Fruit fly (Drosophila melanogaster): ENCODE measurements around the gene CG3288.
A peak's percentile ranks its signal among the peaks of the same experiment; 100 is the strongest.

The CG3288 gene

dm6 chr3L:20826950-20827910 lies 8.8 kb upstream of the CG3288 start (continued):
- TF ChIP-seq Awh (GFP tag; IDR thresholded peaks at IDR 0.05) (no peak), grn (GFP tag; optimal IDR thresholded peaks at IDR 0.05) (no peak), CG9817 (tag; optimal IDR thresholded peaks at IDR 0.05) (peak; percentile 45), nerfin-1 (tag; optimal IDR thresholded peaks at IDR 0.05) (no peak), phol (tag; optimal IDR thresholded peaks at IDR 0.05) (no peak), H15 (GFP tag; IDR thresholded peaks at IDR 0.05) (no peak), CG11093 (GFP tag; IDR thresholded peaks at IDR 0.05) (no peak), Hmr (GFP tag; optimal IDR thresholded peaks at IDR 0.05) (peak; percentile 34), Dll (GFP tag; IDR thresholded peaks at IDR 0.05; ENCODE audit: partially characterized antibody) (no peak), yki (optimal IDR thresholded peaks at IDR 0.05) (no peak), h (optimal IDR thresholded peaks at IDR 0.05) (no peak), fd96Cb (tag; optimal IDR thresholded peaks at IDR 0.05) (no peak), CG11696 (GFP tag; IDR thresholded peaks at IDR 0.05) (no peak), Ptx1 (GFP tag; IDR thresholded peaks at IDR 0.05) (peak; percentile 65; the same call in 1 of the 2 replicates), btn (GFP tag; optimal IDR thresholded peaks at IDR 0.05) (no peak), CG17361 (GFP tag; IDR thresholded peaks at IDR 0.05) (peak; percentile 44; the same call in 1 of the 3 replicates), croc (GFP tag; conservative IDR thresholded peaks at IDR 0.05) (no peak), CG10959 (GFP tag; IDR thresholded peaks at IDR 0.05) (no peak), Fer2 (tag; optimal IDR thresholded peaks at IDR 0.05) (no peak), CG15073 (GFP tag; optimal IDR thresholded peaks at IDR 0.05) (no peak), ken (GFP tag; IDR thresholded peaks at IDR 0.05) (no peak), Gsc (GFP tag; IDR thresholded peaks at IDR 0.05) (no peak), nmo (GFP tag; optimal IDR thresholded peaks at IDR 0.05) (no peak), Mrtf (GFP tag; IDR thresholded peaks at IDR 0.05) (no peak), CG1529 (GFP tag; optimal IDR thresholded peaks at IDR 0.05) (no peak), gem (tag; optimal IDR thresholded peaks at IDR 0.05) (peak; percentile 47), CG4424 (GFP tag; optimal IDR thresholded peaks at IDR 0.05) (no peak), amos (GFP tag; IDR thresholded peaks at IDR 0.05; ENCODE audit: partially characterized antibody) (no peak), CG11504 (tag; optimal IDR thresholded peaks at IDR 0.05) (no peak), ems (GFP tag; optimal IDR thresholded peaks at IDR 0.05) (no peak), Atf-2 (GFP tag; optimal IDR thresholded peaks at IDR 0.05) (no peak), Med (GFP tag) (no peak), sim (GFP tag; IDR thresholded peaks at IDR 0.05) (no peak), CG3995 (GFP tag; optimal IDR thresholded peaks at IDR 0.05) (no peak), CG14710 (tag; optimal IDR thresholded peaks at IDR 0.05) (no peak), Bgb (GFP tag; IDR thresholded peaks at IDR 0.05; ENCODE audit: partially characterized antibody) (no peak), CG34376 (GFP tag; optimal IDR thresholded peaks at IDR 0.05) (no peak), Hr3 (GFP tag; optimal IDR thresholded peaks at IDR 0.05) (peak; percentile 16), dan (GFP tag; IDR thresholded peaks at IDR 0.05) (no peak), pnt (GFP tag; optimal IDR thresholded peaks at IDR 0.05) (no peak), trem (tag; optimal IDR thresholded peaks at IDR 0.05) (no peak), CG3847 (GFP tag; IDR thresholded peaks at IDR 0.05) (no peak), ash1 (GFP tag; optimal IDR thresholded peaks at IDR 0.05) (no peak), CG8765 (GFP tag; IDR thresholded peaks at IDR 0.05) (no peak; the same call in 1 of the 2 replicates), CG43689 (GFP tag; IDR thresholded peaks at IDR 0.05) (no peak), CG1603 (tag; optimal IDR thresholded peaks at IDR 0.05) (no peak), Sry-δ (GFP tag; optimal IDR thresholded peaks at IDR 0.05) (no peak), sob (GFP tag; IDR thresholded peaks at IDR 0.05) (no peak; the same call in 1 of the 2 replicates), cas (GFP tag; IDR thresholded peaks at IDR 0.05) (no peak), Fer3 (tag; optimal IDR thresholded peaks at IDR 0.05) (peak; percentile 20)
